Fruit fly (Drosophila melanogaster): ENCODE results near the gene Nnf1b.

Nnf1b gene

dm6 chr2L:856690-857488, 46.5 kb downstream of the Nnf1b start (continued):
- TF ChIP-seq repo (GFP tag; optimal IDR thresholded peaks at IDR 0.05) (peak; percentile 45), Med (GFP tag) (peak; percentile 96), Oli (tag; optimal IDR thresholded peaks at IDR 0.05) (peak; percentile 79), CG1792 (GFP tag; optimal IDR thresholded peaks at IDR 0.05) (peak; percentile 58), CG14667 (GFP tag; IDR thresholded peaks at IDR 0.05) (peak; percentile 74), CG9215 (GFP tag; IDR thresholded peaks at IDR 0.05) (0 out of 2 replicates have a peak, but pooled peaks have one; percentile 54), CG3281 (GFP tag; optimal IDR thresholded peaks at IDR 0.05) (peak; percentile 59), zfh1 (GFP tag; IDR thresholded peaks at IDR 0.05) (peak; percentile 94), fd3F (GFP tag; optimal IDR thresholded peaks at IDR 0.05) (peak; percentile 11), CG15479 (GFP tag; optimal IDR thresholded peaks at IDR 0.05) (no peak), Ets65A (GFP tag) (peak; percentile 97), CG31441 (GFP tag; IDR thresholded peaks at IDR 0.05) (peak; percentile 65), sisA (GFP tag; IDR thresholded peaks at IDR 0.05) (peak; percentile 89), Chrac-16 (GFP tag; optimal IDR thresholded peaks at IDR 0.05) (peak; percentile 59), CG6813 (GFP tag; optimal IDR thresholded peaks at IDR 0.05) (peak; percentile 66), gem (tag; optimal IDR thresholded peaks at IDR 0.05) (peak; percentile 83), ap (GFP tag; IDR thresholded peaks at IDR 0.05) (peak; percentile 83), Atf6 (GFP tag; IDR thresholded peaks at IDR 0.05) (peak; percentile 35; the same call in 1 of the 2 replicates), CG7839 (tag; optimal IDR thresholded peaks at IDR 0.05) (peak; percentile 87), CG3407 (GFP tag; optimal IDR thresholded peaks at IDR 0.05) (peak; percentile 71), CG12219 (GFP tag; optimal IDR thresholded peaks at IDR 0.05) (peak; percentile 82), CG2199 (GFP tag; IDR thresholded peaks at IDR 0.05) (peak; percentile 83; the same call in 1 of the 3 replicates), CG34224 (GFP tag; IDR thresholded peaks at IDR 0.05; ENCODE audit: partially characterized antibody) (no peak), CG5245 (GFP tag; optimal IDR thresholded peaks at IDR 0.05) (peak; percentile 74), CG1647 (GFP tag; optimal IDR thresholded peaks at IDR 0.05) (peak; percentile 45), eve (GFP tag; optimal IDR thresholded peaks at IDR 0.05) (no peak), CG11560 (tag; IDR thresholded peaks at IDR 0.05) (peak; percentile 63; the same call in 1 of the 3 replicates), D19A (tag; optimal IDR thresholded peaks at IDR 0.05) (peak; percentile 68), slbo (GFP tag; IDR thresholded peaks at IDR 0.05) (peak; percentile 77), CG12299 (tag; optimal IDR thresholded peaks at IDR 0.05) (peak; percentile 38), Gug (GFP tag; IDR thresholded peaks at IDR 0.05) (peak; percentile 85), unc-4 (GFP tag; IDR thresholded peaks at IDR 0.05; ENCODE audit: partially characterized antibody) (no peak), CG11504 (tag; optimal IDR thresholded peaks at IDR 0.05) (peak; percentile 86), CG3847 (GFP tag; IDR thresholded peaks at IDR 0.05) (peak; percentile 60), unpg (GFP tag; optimal IDR thresholded peaks at IDR 0.05) (peak; percentile 80), peb (GFP tag; IDR thresholded peaks at IDR 0.05) (peak; percentile 83), tin (GFP tag; optimal IDR thresholded peaks at IDR 0.05) (peak; percentile 46), CG12104 (GFP tag; optimal IDR thresholded peaks at IDR 0.05) (peak; percentile 3), crol (GFP tag; IDR thresholded peaks at IDR 0.05) (peak; percentile 86), vfl (GFP tag; optimal IDR thresholded peaks at IDR 0.05) (peak; percentile 38), zen (tag; optimal IDR thresholded peaks at IDR 0.05) (peak; percentile 63), CG5180 (GFP tag; optimal IDR thresholded peaks at IDR 0.05) (peak; percentile 61), jumu (GFP tag; optimal IDR thresholded peaks at IDR 0.05) (peak; percentile 78), ro (GFP tag; IDR thresholded peaks at IDR 0.05) (peak; percentile 44; the same call in 1 of the 2 replicates), Antp (GFP tag; optimal IDR thresholded peaks at IDR 0.05) (peak; percentile 85), Hr78 (GFP tag; optimal IDR thresholded peaks at IDR 0.05) (peak in 1 of 2 experiments; percentile 99), btn (GFP tag; optimal IDR thresholded peaks at IDR 0.05) (peak; percentile 53), CG10321 (GFP tag; IDR thresholded peaks at IDR 0.05) (peak; percentile 27; the same call in 1 of the 2 replicates), jigr1 (GFP tag; IDR thresholded peaks at IDR 0.05) (peak; percentile 81; the same call in 2 of the 3 replicates)

Measured in whole organism, embryonic.